Worm (Caenorhabditis elegans) whole organism, L1 larva: ENCODE data around the gene C33D9.8.

Source experiments
- C04F5.9 ChIP-seq: sonication (generic microtip); optimal IDR thresholded peaks from 2 replicates; lab custom pipeline; 2016; ENCODE audit warnings: missing genetic modification characterization, missing compliant biosample characterization
- C16A3.4 ChIP-seq: fragments of 150-350 bp; optimal IDR thresholded peaks from 2 replicates; lab custom pipeline; 2014; ENCODE audit warnings: missing biosample characterization, missing genetic modification characterization
- F16B12.6 ChIP-seq: fragments of 150-350 bp; optimal IDR thresholded peaks from 2 replicates; lab custom pipeline; 2014; ENCODE audit warnings: missing biosample characterization, missing genetic modification characterization
- Y116A8C.19 ChIP-seq: sonication (generic microtip); optimal IDR thresholded peaks from 2 replicates; lab custom pipeline; 2016; ENCODE audit warnings: missing compliant biosample characterization, missing genetic modification characterization, borderline replicate concordance
- aha-1 ChIP-seq: fragments of 150-350 bp; optimal IDR thresholded peaks from 2 replicates; lab custom pipeline; 2014; ENCODE audit warnings: missing biosample characterization, missing genetic modification characterization
- alr-1 ChIP-seq: fragments of 200-800 bp; sonication (Bioruptor generic); optimal IDR thresholded peaks from 2 replicates; lab custom pipeline; 2018; ENCODE audit warnings: borderline replicate concordance, mild to moderate bottlenecking, missing genetic modification characterization, missing compliant biosample characterization
- aly-2 ChIP-seq: fragments of 150-350 bp; optimal IDR thresholded peaks from 2 replicates; lab custom pipeline; 2014; ENCODE audit warnings: missing biosample characterization, missing genetic modification characterization
- ceh-63 ChIP-seq: fragments of 200-800 bp; sonication (Bioruptor generic); optimal IDR thresholded peaks from 2 replicates; lab custom pipeline; 2018; ENCODE audit warnings: mild to moderate bottlenecking, missing genetic modification characterization, missing compliant biosample characterization
- ceh-82 ChIP-seq, 3 experiments: fragments of 150-350 bp in 1 of 3; sonication (generic microtip) in 2 of 3; optimal IDR thresholded peaks; 2 replicates each; lab custom pipeline; 2014 to 2017; ENCODE audit warnings: missing biosample characterization in 3 of 3, missing genetic modification characterization in 3 of 3
- ceh-88 ChIP-seq: fragments of 200-800 bp; sonication (Bioruptor generic); IDR thresholded peaks from 2 replicates; pipeline ENCODE4 v1.3.6; 2022; ENCODE audit warnings: missing genetic modification characterization, missing compliant biosample characterization
- ceh-90 ChIP-seq: sonication (generic microtip); optimal IDR thresholded peaks from 2 replicates; lab custom pipeline; 2016; ENCODE audit warnings: missing genetic modification characterization, missing compliant biosample characterization
- ces-1 ChIP-seq: fragments of 150-350 bp; optimal IDR thresholded peaks from 2 replicates; lab custom pipeline; 2014; ENCODE audit warnings: missing biosample characterization, missing genetic modification reagents, missing genetic modification characterization
- egl-13 ChIP-seq: sonication (generic microtip); optimal IDR thresholded peaks from 2 replicates; lab custom pipeline; 2016; ENCODE audit warnings: missing genotype, missing genetic modification reagents, missing genetic modification characterization, missing compliant biosample characterization
- elt-3 ChIP-seq, 6 experiments: fragments of 150-350 bp in 1 of 6; sonication (generic microtip); optimal IDR thresholded peaks; 2 replicates each; lab custom pipeline; 2017 to 2018; ENCODE audit warnings: missing biosample characterization in 6 of 6, missing genetic modification characterization in 6 of 6, inconsistent platforms in 1 of 6
- ets-5 ChIP-seq: fragments of 200-800 bp; sonication (Bioruptor generic); IDR thresholded peaks from 2 replicates; pipeline ENCODE4 v1.3.6; 2022; ENCODE audit warnings: missing genetic modification characterization, missing compliant biosample characterization
- fkh-10 ChIP-seq: sonication (generic microtip); optimal IDR thresholded peaks from 2 replicates; lab custom pipeline; 2017; ENCODE audit warnings: missing biosample characterization, missing genetic modification reagents, missing genetic modification characterization
- fkh-4 ChIP-seq: sonication (generic microtip); optimal IDR thresholded peaks from 2 replicates; lab custom pipeline; 2016; ENCODE audit warnings: missing compliant biosample characterization, missing genetic modification characterization, borderline replicate concordance
- fos-1 ChIP-seq: fragments of 150-350 bp; optimal IDR thresholded peaks from 2 replicates; lab custom pipeline; 2014; ENCODE audit warnings: missing biosample characterization, missing genetic modification characterization
- hlh-4 ChIP-seq: sonication (generic microtip); optimal IDR thresholded peaks from 2 replicates; lab custom pipeline; 2016; ENCODE audit warnings: mild to moderate bottlenecking, missing genetic modification characterization, missing compliant biosample characterization
- irx-1 ChIP-seq: sonication (generic microtip); optimal IDR thresholded peaks from 2 replicates; lab custom pipeline; 2016; ENCODE audit warnings: missing genetic modification characterization, missing compliant biosample characterization
- jun-1 ChIP-seq: fragments of 150-350 bp; optimal IDR thresholded peaks from 2 replicates; lab custom pipeline; 2014; ENCODE audit warnings: missing biosample characterization, missing genetic modification reagents, missing genetic modification characterization
- lin-13 ChIP-seq: fragments of 150-350 bp; optimal IDR thresholded peaks from 2 replicates; lab custom pipeline; 2014; ENCODE audit warnings: missing biosample characterization, missing genetic modification reagents, missing genetic modification characterization
- lin-14 ChIP-seq: fragments of 200-800 bp; sonication (Bioruptor generic); optimal IDR thresholded peaks from 2 replicates; lab custom pipeline; 2018; ENCODE audit warnings: mild to moderate bottlenecking, missing genetic modification characterization, moderate library complexity, missing compliant biosample characterization
- lin-15B ChIP-seq: fragments of 150-350 bp; sonication (generic microtip); optimal IDR thresholded peaks from 3 replicates; lab custom pipeline; 2014; ENCODE audit warnings: missing biosample characterization, missing genetic modification characterization
- lin-39 ChIP-seq: fragments of 150-350 bp; optimal IDR thresholded peaks from 2 replicates; lab custom pipeline; 2014; ENCODE audit warnings: missing biosample characterization, missing genetic modification reagents, missing genetic modification characterization
- lir-3 ChIP-seq: sonication (generic microtip); optimal IDR thresholded peaks from 2 replicates; lab custom pipeline; 2016; ENCODE audit warnings: mild to moderate bottlenecking, missing genetic modification characterization, moderate library complexity, missing compliant biosample characterization; ENCODE audit not compliant: poor library complexity
- lsy-2 ChIP-seq, 2 experiments: fragments of 150-350 bp; optimal IDR thresholded peaks; 2 replicates each; lab custom pipeline; 2014; ENCODE audit warnings: missing biosample characterization in 2 of 2, missing genetic modification characterization in 2 of 2
- mdl-1 ChIP-seq, 2 experiments: fragments of 150-350 bp; optimal IDR thresholded peaks; 2 replicates each; lab custom pipeline; 2014 to 2017; ENCODE audit warnings: missing biosample characterization in 2 of 2, missing genetic modification characterization in 2 of 2, inconsistent platforms in 1 of 2
- mef-2 ChIP-seq: fragments of 150-350 bp; optimal IDR thresholded peaks from 2 replicates; lab custom pipeline; 2014; ENCODE audit warnings: missing biosample characterization, missing genetic modification characterization
- nhr-19 ChIP-seq: fragments of 200-800 bp; sonication (Bioruptor generic); conservative IDR thresholded peaks from 2 replicates; pipeline ENCODE4 v1.3.6; 2022; ENCODE audit warnings: missing genetic modification characterization, missing compliant biosample characterization
- nhr-237 ChIP-seq: fragments of 150-350 bp; optimal IDR thresholded peaks from 2 replicates; lab custom pipeline; 2014; ENCODE audit warnings: missing biosample characterization, missing genetic modification characterization
- nhr-71 ChIP-seq: sonication (generic microtip); optimal IDR thresholded peaks from 2 replicates; lab custom pipeline; 2016; ENCODE audit warnings: mild to moderate bottlenecking, missing genetic modification characterization, moderate library complexity, missing compliant biosample characterization
- nhr-76 ChIP-seq: sonication (generic microtip); optimal IDR thresholded peaks from 2 replicates; lab custom pipeline; 2017; ENCODE audit warnings: missing biosample characterization, missing genetic modification characterization
- nhr-85 ChIP-seq: sonication (generic microtip); peaks from one replicate; lab custom pipeline; 2016; ENCODE audit warnings: missing genetic modification characterization, inconsistent platforms, missing compliant biosample characterization
- nhr-90 ChIP-seq: sonication (generic microtip); optimal IDR thresholded peaks from 2 replicates; lab custom pipeline; 2016; ENCODE audit warnings: mild to moderate bottlenecking, missing genetic modification characterization, missing compliant biosample characterization; ENCODE audit not compliant: poor library complexity
- pag-3 ChIP-seq: sonication (generic microtip); optimal IDR thresholded peaks from 2 replicates; lab custom pipeline; 2017; ENCODE audit warnings: missing genetic modification characterization, mild to moderate bottlenecking, missing compliant biosample characterization, antibody characterized with exemption, borderline replicate concordance; ENCODE audit not compliant: insufficient read depth
- pax-3 ChIP-seq: fragments of 200-800 bp; sonication (Bioruptor generic); optimal IDR thresholded peaks from 2 replicates; lab custom pipeline; 2018; ENCODE audit warnings: mild to moderate bottlenecking, missing genetic modification characterization, moderate library complexity, missing compliant biosample characterization
- pqm-1 ChIP-seq: sonication (generic microtip); optimal IDR thresholded peaks from 3 replicates; lab custom pipeline; 2017; ENCODE audit warnings: missing biosample characterization, missing genetic modification characterization
- rnt-1 ChIP-seq: sonication (generic microtip); optimal IDR thresholded peaks from 2 replicates; lab custom pipeline; 2016; ENCODE audit warnings: mild to moderate bottlenecking, missing genetic modification characterization, moderate library complexity, missing compliant biosample characterization
- snu-23 ChIP-seq: sonication (generic microtip); optimal IDR thresholded peaks from 2 replicates; lab custom pipeline; 2016; ENCODE audit warnings: missing genetic modification characterization, missing compliant biosample characterization
- sox-4 ChIP-seq: sonication (generic microtip); optimal IDR thresholded peaks from 2 replicates; lab custom pipeline; 2016; ENCODE audit warnings: missing genetic modification characterization, missing compliant biosample characterization
- sptf-1 ChIP-seq: fragments of 150-350 bp; optimal IDR thresholded peaks from 2 replicates; lab custom pipeline; 2014; ENCODE audit warnings: missing biosample characterization, missing genetic modification characterization
- tbx-2 ChIP-seq: sonication (generic microtip); optimal IDR thresholded peaks from 2 replicates; lab custom pipeline; 2016; ENCODE audit warnings: missing genetic modification characterization, missing compliant biosample characterization
- tlp-1 ChIP-seq: fragments of 150-350 bp; optimal IDR thresholded peaks from 2 replicates; lab custom pipeline; 2014; ENCODE audit warnings: missing biosample characterization, missing genetic modification characterization
- unc-130 ChIP-seq: fragments of 150-350 bp; optimal IDR thresholded peaks from 2 replicates; lab custom pipeline; 2017; ENCODE audit warnings: missing biosample characterization, missing genetic modification characterization, inconsistent platforms
- unc-30 ChIP-seq: sonication (generic microtip); optimal IDR thresholded peaks from 2 replicates; lab custom pipeline; 2017; ENCODE audit warnings: missing biosample characterization, missing genetic modification characterization
- unc-62 ChIP-seq: fragments of 150-350 bp; optimal IDR thresholded peaks from 2 replicates; lab custom pipeline; 2014; ENCODE audit warnings: missing biosample characterization, missing genetic modification reagents, missing genetic modification characterization
- unc-86 ChIP-seq: sonication (generic microtip); optimal IDR thresholded peaks from 2 replicates; lab custom pipeline; 2016; ENCODE audit warnings: missing genetic modification characterization, missing compliant biosample characterization
- vab-15 ChIP-seq: sonication (generic microtip); optimal IDR thresholded peaks from 2 replicates; lab custom pipeline; 2017; ENCODE audit warnings: missing genotype, mild to moderate bottlenecking, missing genetic modification characterization, missing compliant biosample characterization
- zag-1 ChIP-seq: fragments of 150-350 bp; optimal IDR thresholded peaks from 2 replicates; lab custom pipeline; 2014; ENCODE audit warnings: missing biosample characterization, missing genetic modification characterization
- ztf-11 ChIP-seq, 2 experiments: sonication (generic microtip); optimal IDR thresholded peaks; 2 replicates each; lab custom pipeline; 2016 to 2017; ENCODE audit warnings: missing genetic modification characterization in 2 of 2, missing biosample characterization in 1 of 2, missing compliant biosample characterization in 1 of 2

The C33D9.8 gene

ce11 chrIV:8824145-8824833 lies 37.7 kb upstream of the C33D9.8 start, which contains the start of the genes col-117 and col-3 (continued):
- TF ChIP-seq Y116A8C.19 (tag; lab: Kevin White, UChicago), result no peak
- no peak for TF ChIP-seq ceh-82 (tag; optimal IDR thresholded peaks at IDR 0.05; lab: Kevin White, UChicago)
- peak; percentile 98 for TF ChIP-seq nhr-85 (tag; lab: Kevin White, UChicago)
- TF ChIP-seq nhr-71, result peak; percentile 60
- TF ChIP-seq unc-30 (tag; lab: Kevin White, UChicago), result no peak
- TF ChIP-seq pqm-1, result no peak
- TF ChIP-seq C16A3.4 (tag; lab: Kevin White, UChicago), result peak; percentile 35
- TF ChIP-seq pag-3, result peak; percentile 58
- peak; percentile 58 for TF ChIP-seq snu-23 (GFP tag; lab: Kevin White, UChicago)
- TF ChIP-seq nhr-19, result peak; percentile 37
- TF ChIP-seq ceh-90, result no peak
- TF ChIP-seq zag-1 (tag; lab: Kevin White, UChicago), result no peak
- no peak for TF ChIP-seq pax-3 (tag; lab: Kevin White, UChicago)
- no peak for TF ChIP-seq alr-1 (tag; lab: Kevin White, UChicago)
- no peak for TF ChIP-seq ets-5 (GFP tag; lab: Robert Waterston, UW)
- TF ChIP-seq lin-39 (tag; lab: Kevin White, UChicago), result no peak
- no peak for TF ChIP-seq aly-2 (tag; lab: Kevin White, UChicago)
- TF ChIP-seq lir-3, result no peak
- TF ChIP-seq ceh-63 (GFP tag; lab: Kevin White, UChicago), result no peak
- no peak for TF ChIP-seq hlh-4 (tag; lab: Kevin White, UChicago)
- no peak for TF ChIP-seq nhr-237 (tag; lab: Kevin White, UChicago)
- no peak for TF ChIP-seq unc-62
- TF ChIP-seq sox-4, result no peak
- peak; percentile 8 for TF ChIP-seq vab-15 (tag; lab: Kevin White, UChicago)
- TF ChIP-seq lin-14, result peak; percentile 88
- TF ChIP-seq C04F5.9 (tag; lab: Kevin White, UChicago), result no peak
- TF ChIP-seq F16B12.6, result no peak
- TF ChIP-seq nhr-90, result peak; percentile 18
- TF ChIP-seq unc-86, result no peak
- no peak for TF ChIP-seq rnt-1
- peak; percentile 52 for TF ChIP-seq irx-1 (tag; lab: Kevin White, UChicago)
- TF ChIP-seq fkh-10, result no peak
- TF ChIP-seq unc-130 (tag; lab: Kevin White, UChicago), result peak; percentile 67
- TF ChIP-seq ztf-11 (tag; optimal IDR thresholded peaks at IDR 0.05; lab: Kevin White, UChicago), result no peak
- no peak for TF ChIP-seq egl-13 (tag; lab: Kevin White, UChicago)
- no peak for TF ChIP-seq fkh-4 (tag; lab: Kevin White, UChicago)
- no peak for TF ChIP-seq lin-13 (GFP tag; lab: Kevin White, UChicago)
- peak; percentile 60 for TF ChIP-seq tlp-1 (tag; lab: Kevin White, UChicago)
- peak; percentile 8 to 34 for TF ChIP-seq lsy-2 (tag; optimal IDR thresholded peaks at IDR 0.05; lab: Kevin White, UChicago)
- TF ChIP-seq mdl-1 (tag; optimal IDR thresholded peaks at IDR 0.05; lab: Kevin White, UChicago), result peak in 1 of 2 experiments; percentile 17
- TF ChIP-seq jun-1 (tag; lab: Kevin White, UChicago), result no peak
- peak in 4 of 6 experiments; percentile 32 to 84 (median 62) for TF ChIP-seq elt-3 (tag; optimal IDR thresholded peaks at IDR 0.05; lab: Kevin White, UChicago)
- TF ChIP-seq fos-1 (tag; lab: Kevin White, UChicago), result no peak
- no peak for TF ChIP-seq mef-2 (tag; lab: Kevin White, UChicago)
- TF ChIP-seq sptf-1, result no peak
- peak; percentile 39 for TF ChIP-seq tbx-2
- TF ChIP-seq nhr-76 (tag; lab: Kevin White, UChicago), result no peak
- no peak for TF ChIP-seq ceh-88 (GFP tag; lab: Robert Waterston, UW)
- no peak for TF ChIP-seq ces-1 (GFP tag; lab: Kevin White, UChicago)
- no peak for TF ChIP-seq lin-15B (tag; lab: Kevin White, UChicago)
- no peak for TF ChIP-seq aha-1 (tag; lab: Kevin White, UChicago)
